Worm (Caenorhabditis elegans) whole organism, late embryonic: Measurements from ENCODE around the gene ppm-1.G.

Source experiments
- ceh-2 ChIP-seq: sonication (generic microtip); optimal IDR thresholded peaks from 2 replicates; lab custom pipeline; 2016; ENCODE audit warnings: missing genotype, missing genetic modification characterization, missing compliant biosample characterization
- nhr-11 ChIP-seq: fragments of 150-350 bp; optimal IDR thresholded peaks from 2 replicates; lab custom pipeline; 2014; ENCODE audit warnings: missing biosample characterization, missing genetic modification characterization

ce11 chrIII:811544-811943 is 28.0 kb downstream of the ppm-1.G start, which contains the start of gene daf-7:
- TF ChIP-seq ceh-2 (tag; lab: Kevin White, UChicago) (no peak), nhr-11 (tag; lab: Kevin White, UChicago) (no peak)
